Worm (Caenorhabditis elegans) whole organism, mixed stage, embryonic: ENCODE data around the gene vha-2.

Source experiments
- ceh-43 ChIP-seq: fragments of 200-800 bp; sonication (Bioruptor generic); optimal IDR thresholded peaks from 2 replicates; lab custom pipeline; 2018; ENCODE audit warnings: mild to moderate bottlenecking, missing genetic modification characterization, moderate library complexity, missing compliant biosample characterization
- elt-3 ChIP-seq: fragments of 150-350 bp; optimal IDR thresholded peaks from 2 replicates; lab custom pipeline; 2014; ENCODE audit warnings: missing biosample characterization, missing genetic modification characterization
- ham-2 ChIP-seq: fragments of 200-800 bp; sonication (Bioruptor generic); optimal IDR thresholded peaks from 2 replicates; lab custom pipeline; 2018; ENCODE audit warnings: mild to moderate bottlenecking, missing genetic modification characterization, missing compliant biosample characterization
- mep-1 ChIP-seq: fragments of 150-350 bp; optimal IDR thresholded peaks from 2 replicates; lab custom pipeline; 2017; ENCODE audit warnings: missing biosample characterization, missing genetic modification reagents, missing genetic modification characterization, inconsistent platforms
- nhr-2 ChIP-seq: fragments of 150-350 bp; optimal IDR thresholded peaks from 2 replicates; lab custom pipeline; 2014; ENCODE audit warnings: missing biosample characterization, missing genetic modification characterization
- nhr-237 ChIP-seq: fragments of 150-350 bp; optimal IDR thresholded peaks from 2 replicates; lab custom pipeline; 2014; ENCODE audit warnings: missing biosample characterization, missing genetic modification characterization
- pha-4 ChIP-seq: fragments of 150-350 bp; optimal IDR thresholded peaks from 2 replicates; lab custom pipeline; 2018; ENCODE audit warnings: missing biosample characterization, missing genetic modification reagents, missing genetic modification characterization
- sem-2 ChIP-seq: fragments of 200-800 bp; sonication (Bioruptor generic); optimal IDR thresholded peaks from 2 replicates; lab custom pipeline; 2018; ENCODE audit warnings: mild to moderate bottlenecking, missing genetic modification characterization, missing compliant biosample characterization
- sptf-1 ChIP-seq: sonication (generic microtip); optimal IDR thresholded peaks from 2 replicates; lab custom pipeline; 2017; ENCODE audit warnings: mild to moderate bottlenecking, missing genetic modification characterization, moderate library complexity, missing compliant biosample characterization
- unc-62 ChIP-seq: fragments of 150-350 bp; optimal IDR thresholded peaks from 2 replicates; lab custom pipeline; 2014; ENCODE audit warnings: missing biosample characterization, missing genetic modification reagents, missing genetic modification characterization
- ztf-11 ChIP-seq: fragments of 150-350 bp; optimal IDR thresholded peaks from 2 replicates; lab custom pipeline; 2014; ENCODE audit warnings: missing biosample characterization, missing genetic modification characterization

DNA sequence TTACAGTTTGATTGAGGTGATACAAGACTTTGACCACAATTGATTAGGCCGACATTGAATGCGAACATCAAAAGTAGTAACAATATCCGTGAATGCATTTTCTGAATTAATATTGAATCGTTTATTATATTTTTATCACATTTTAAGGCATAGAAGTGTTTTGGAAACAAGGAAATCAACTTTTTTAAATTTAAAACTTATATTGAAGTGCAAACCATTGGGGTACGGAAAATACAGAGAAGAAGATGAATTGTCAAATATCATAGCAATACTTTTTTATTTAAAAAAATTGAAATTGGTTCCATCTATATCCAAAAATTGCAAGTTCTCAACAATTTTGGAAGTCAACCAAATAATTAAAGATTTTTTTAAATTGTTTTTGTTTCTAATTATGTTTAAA lies 38.7 kb upstream of the vha-2 start, which contains the start of gene T05G5.1:
- no peak for TF ChIP-seq unc-62
- no peak for TF ChIP-seq pha-4
- TF ChIP-seq sptf-1: no peak
- no peak for TF ChIP-seq nhr-2 (tag; lab: Kevin White, UChicago)
- TF ChIP-seq mep-1: no peak
- TF ChIP-seq elt-3 (tag; lab: Kevin White, UChicago): no peak
- TF ChIP-seq ztf-11 (tag; lab: Kevin White, UChicago): no peak
- no peak for TF ChIP-seq ham-2 (GFP tag; lab: Kevin White, UChicago)
- TF ChIP-seq ceh-43: no peak
- no peak for TF ChIP-seq sem-2 (GFP tag; lab: Kevin White, UChicago)
- no peak for TF ChIP-seq nhr-237 (tag; lab: Kevin White, UChicago)
